Worm (Caenorhabditis elegans): ENCODE data around the gene dolk-1.

ce11 chrIII:11900022-11900421 lies 33.4 kb downstream of the dolk-1 start:
- no peak for TF ChIP-seq cog-1 (tag; optimal IDR thresholded peaks at IDR 0.05)
- TF ChIP-seq flt-1 (GFP tag; IDR thresholded peaks at IDR 0.05): no peak
- no peak for TF ChIP-seq ztf-23 (GFP tag; IDR thresholded peaks at IDR 0.05)
- TF ChIP-seq T22C8.4 (GFP tag; IDR thresholded peaks at IDR 0.05): no peak
